Fruit fly (Drosophila melanogaster): ENCODE data around the gene sba.

sba gene

DNA sequence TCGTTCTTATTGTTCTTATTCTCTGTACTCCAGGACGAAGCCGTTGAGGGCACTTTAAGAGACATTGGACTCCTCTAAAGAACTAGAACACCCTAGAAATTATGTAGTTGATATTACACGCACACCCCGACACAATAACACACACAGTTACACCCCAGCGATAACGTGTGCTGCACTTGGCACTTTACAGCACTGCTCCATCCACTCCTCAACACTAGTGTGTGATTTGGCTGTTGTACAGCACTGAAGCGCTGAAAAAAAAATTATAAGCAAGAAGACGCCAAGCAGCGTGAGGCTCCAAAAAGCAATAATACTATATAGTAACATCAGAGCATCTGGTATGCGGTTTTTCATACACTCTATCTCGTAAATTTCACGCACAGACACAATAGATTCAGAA, 38.1 kb upstream of the sba start:
- TF ChIP-seq stwl (tag; optimal IDR thresholded peaks at IDR 0.05) (peak; percentile 99), CG10267 (tag; optimal IDR thresholded peaks at IDR 0.05) (peak; percentile 47), Doc3 (GFP tag; IDR thresholded peaks at IDR 0.05; ENCODE audit: partially characterized antibody) (0 out of 3 replicates have a peak, but pooled peaks have one; percentile 13), Scr (GFP tag; IDR thresholded peaks at IDR 0.05; ENCODE audit: partially characterized antibody) (0 out of 2 replicates have a peak, but pooled peaks have one; percentile 17), CG16813 (GFP tag; IDR thresholded peaks at IDR 0.05; ENCODE audit: partially characterized antibody) (peak; percentile 39; the same call in 1 of the 3 replicates), CG18599 (GFP tag; optimal IDR thresholded peaks at IDR 0.05) (no peak), CG8290 (GFP tag; optimal IDR thresholded peaks at IDR 0.05) (peak; percentile 36), CG8290 (tag; optimal IDR thresholded peaks at IDR 0.05) (no peak), lab (GFP tag; optimal IDR thresholded peaks at IDR 0.05) (no peak), gce (GFP tag; IDR thresholded peaks at IDR 0.05) (0 out of 3 replicates have a peak, but pooled peaks have one; percentile 8)

DNA sequence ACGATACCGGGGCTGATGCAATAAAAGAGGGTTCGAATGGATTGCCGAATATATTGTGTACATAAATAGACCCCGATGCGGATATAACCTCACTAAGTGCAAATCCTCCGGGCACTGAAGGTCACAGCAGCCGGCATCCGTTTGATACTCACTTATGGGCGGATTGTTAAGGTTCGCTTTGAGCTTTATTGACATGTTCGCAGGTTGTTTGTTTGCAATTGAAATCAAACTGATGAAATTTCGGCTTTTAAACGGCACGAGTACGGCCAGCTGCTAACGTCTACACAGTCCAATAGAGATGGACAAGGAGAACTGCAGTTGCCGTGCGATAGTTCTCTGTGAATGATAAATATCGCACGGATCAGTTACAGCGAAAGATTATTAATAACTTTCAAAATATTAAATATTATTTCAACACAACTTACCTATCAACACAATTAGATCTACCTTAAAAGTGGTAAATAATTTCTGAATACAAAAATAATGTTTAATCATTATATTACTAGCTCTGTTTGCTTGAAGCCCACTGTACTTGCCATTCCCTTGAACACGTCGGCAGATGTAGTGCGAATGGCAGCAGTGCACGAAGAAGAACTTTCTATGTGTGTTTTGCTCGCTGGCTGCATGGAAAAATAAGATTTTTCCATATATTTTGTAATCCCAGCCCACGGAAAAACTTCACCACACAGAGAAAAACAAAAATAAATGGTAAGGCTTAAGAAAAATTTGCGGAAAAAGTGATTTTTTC, 35.5 kb upstream of the sba start, which contains the start of the genes GluProRS and AP-1sigma:
Gene GluProRS, minus strand, starts transcription at position 301 of the 748 bp plus-strand sequence.
Gene AP-1sigma, plus strand, starts transcription at position 561 of the 748 bp plus-strand sequence.
- TF ChIP-seq Lhr (GFP tag; optimal IDR thresholded peaks at IDR 0.05), result peak; percentile 74
- TF ChIP-seq MESR4 (GFP tag; optimal IDR thresholded peaks at IDR 0.05), result peak; percentile 94
- TF ChIP-seq CG7556 (GFP tag; optimal IDR thresholded peaks at IDR 0.05), result peak; percentile 82
- peak; percentile 91 for TF ChIP-seq CG13424 (tag; optimal IDR thresholded peaks at IDR 0.05)
- peak; percentile 50 for TF ChIP-seq repo (GFP tag; optimal IDR thresholded peaks at IDR 0.05)
- TF ChIP-seq HLHmδ (GFP tag; optimal IDR thresholded peaks at IDR 0.05), result no peak
- TF ChIP-seq CG34422 (GFP tag; IDR thresholded peaks at IDR 0.05), result peak; percentile 98
- TF ChIP-seq Jarid2 (GFP tag; optimal IDR thresholded peaks at IDR 0.05), result peak; percentile 58
- TF ChIP-seq CG10209 (GFP tag; optimal IDR thresholded peaks at IDR 0.05), result peak; percentile 84
- peak; percentile 90 for TF ChIP-seq CG1647 (GFP tag; optimal IDR thresholded peaks at IDR 0.05)
- TF ChIP-seq mam (GFP tag; optimal IDR thresholded peaks at IDR 0.05), result peak; percentile 90
- peak; percentile 77 for TF ChIP-seq org-1 (GFP tag; optimal IDR thresholded peaks at IDR 0.05)
- peak; percentile 82 for TF ChIP-seq CG7786 (GFP tag; optimal IDR thresholded peaks at IDR 0.05)
- peak; percentile 92 for TF ChIP-seq bcd (GFP tag; optimal IDR thresholded peaks at IDR 0.05)
- peak; percentile 87 for TF ChIP-seq Six4 (GFP tag; optimal IDR thresholded peaks at IDR 0.05)
- TF ChIP-seq CG1792 (GFP tag; optimal IDR thresholded peaks at IDR 0.05), result peak; percentile 31
- peak; percentile 95 for TF ChIP-seq Xbp1 (GFP tag; optimal IDR thresholded peaks at IDR 0.05)
- TF ChIP-seq grau (tag; optimal IDR thresholded peaks at IDR 0.05), result peak; percentile 96
- TF ChIP-seq TFAM (GFP tag; optimal IDR thresholded peaks at IDR 0.05), result no peak
- TF ChIP-seq sna (GFP tag; IDR thresholded peaks at IDR 0.05; ENCODE audit: partially characterized antibody), result peak; percentile 94
- no peak for TF ChIP-seq Hmx (GFP tag; optimal IDR thresholded peaks at IDR 0.05)
- peak; percentile 83 for TF ChIP-seq CG18619 (GFP tag; optimal IDR thresholded peaks at IDR 0.05)
- peak; percentile 39 for TF ChIP-seq sima (GFP tag; optimal IDR thresholded peaks at IDR 0.05)
- TF ChIP-seq trh (GFP tag; optimal IDR thresholded peaks at IDR 0.05), result peak; percentile 78
- TF ChIP-seq CG7372 (GFP tag; IDR thresholded peaks at IDR 0.05), result peak; percentile 94
- TF ChIP-seq CG4617 (GFP tag; optimal IDR thresholded peaks at IDR 0.05; ENCODE audit: borderline replicate concordance), result peak; percentile 96
- peak; percentile 67 for TF ChIP-seq CG34376 (GFP tag; optimal IDR thresholded peaks at IDR 0.05)
- peak; percentile 95 for TF ChIP-seq CG11093 (GFP tag; IDR thresholded peaks at IDR 0.05)
- TF ChIP-seq Myb (GFP tag; optimal IDR thresholded peaks at IDR 0.05), result peak; percentile 46
- TF ChIP-seq Scr (GFP tag; IDR thresholded peaks at IDR 0.05; ENCODE audit: partially characterized antibody), result peak; percentile 97
- TF ChIP-seq Mad (GFP tag; optimal IDR thresholded peaks at IDR 0.05), result peak; percentile 91
- TF ChIP-seq gem (tag; optimal IDR thresholded peaks at IDR 0.05), result peak; percentile 95
- TF ChIP-seq hkb (optimal IDR thresholded peaks at IDR 0.05), result peak; percentile 16
- peak; percentile 93 for TF ChIP-seq hkb (GFP tag; IDR thresholded peaks at IDR 0.05)
- peak; percentile 90 for TF ChIP-seq unc-4 (GFP tag; IDR thresholded peaks at IDR 0.05; ENCODE audit: partially characterized antibody)
- peak; percentile 73 for TF ChIP-seq D19A (tag; optimal IDR thresholded peaks at IDR 0.05)
- TF ChIP-seq hth (optimal IDR thresholded peaks at IDR 0.05), result no peak
- TF ChIP-seq CrebB (tag; optimal IDR thresholded peaks at IDR 0.05), result peak; percentile 67
- peak; percentile 39 for TF ChIP-seq CG17912 (GFP tag; optimal IDR thresholded peaks at IDR 0.05)

Data from whole organism, embryonic.